Worm (Caenorhabditis elegans): ENCODE data around the gene rhr-2.

- TF ChIP-seq pes-1 (GFP tag; IDR thresholded peaks at IDR 0.05) (no peak), hnd-1 (tag; optimal IDR thresholded peaks at IDR 0.05) (no peak), hmbx-1 (tag; optimal IDR thresholded peaks at IDR 0.05) (no peak), ama-1 (optimal IDR thresholded peaks at IDR 0.05) (no peak), tra-4 (tag; optimal IDR thresholded peaks at IDR 0.05) (no peak), tbx-11 (GFP tag; IDR thresholded peaks at IDR 0.05) (no peak), flt-1 (GFP tag; IDR thresholded peaks at IDR 0.05) (no peak), B0310.2 (tag; optimal IDR thresholded peaks at IDR 0.05) (no peak), tbx-37 (GFP tag; conservative IDR thresholded peaks at IDR 0.05) (no peak)
These were observed 3.5 kb upstream of the rhr-2 start, which contains the start of gene npp-22 for ce11 chrV:11733460-11733859.
